Worm (Caenorhabditis elegans) whole organism, L4 larva: ENCODE data around the gene srx-104.

Experiments used
- R02D3.7 ChIP-seq: fragments of 150-350 bp; sonication (generic microtip); optimal IDR thresholded peaks from 3 replicates; lab custom pipeline; 2014; ENCODE audit warnings: missing biosample characterization, missing genetic modification characterization
- ceh-28 ChIP-seq: fragments of 150-350 bp; optimal IDR thresholded peaks from 2 replicates; lab custom pipeline; 2014; ENCODE audit warnings: missing biosample characterization, missing genetic modification reagents, missing genetic modification characterization
- ces-1 ChIP-seq: fragments of 150-350 bp; sonication (generic microtip); optimal IDR thresholded peaks from 4 replicates; lab custom pipeline; 2014; ENCODE audit warnings: missing biosample characterization, missing genetic modification reagents, missing genetic modification characterization
- duxl-1 ChIP-seq: sonication (generic microtip); optimal IDR thresholded peaks from 2 replicates; lab custom pipeline; 2016; ENCODE audit warnings: mild to moderate bottlenecking, missing genetic modification characterization, moderate library complexity, missing compliant biosample characterization; ENCODE audit not compliant: poor library complexity
- hif-1 ChIP-seq, 2 experiments: sonication (generic microtip); optimal IDR thresholded peaks; 2 replicates each; lab custom pipeline; 2016 to 2017; ENCODE audit warnings: missing compliant biosample characterization in 2 of 2, missing genetic modification characterization in 2 of 2, missing genetic modification reagents in 2 of 2, missing genotype in 2 of 2, mild to moderate bottlenecking in 1 of 2
- nhr-11 ChIP-seq: fragments of 150-350 bp; optimal IDR thresholded peaks from 2 replicates; lab custom pipeline; 2014; ENCODE audit warnings: missing biosample characterization, missing genetic modification characterization
- nhr-25 ChIP-seq: sonication (generic microtip); optimal IDR thresholded peaks from 2 replicates; lab custom pipeline; 2017; ENCODE audit warnings: missing genetic modification characterization, mild to moderate bottlenecking, missing compliant biosample characterization, antibody characterized with exemption, moderate library complexity, borderline replicate concordance; ENCODE audit not compliant: insufficient read depth
- nhr-28 ChIP-seq: fragments of 150-350 bp; optimal IDR thresholded peaks from 2 replicates; lab custom pipeline; 2014; ENCODE audit warnings: missing biosample characterization, missing genetic modification characterization
- nhr-76 ChIP-seq: fragments of 150-350 bp; optimal IDR thresholded peaks from 2 replicates; lab custom pipeline; 2014; ENCODE audit warnings: missing biosample characterization, missing genetic modification characterization
- pha-4 ChIP-seq, 2 experiments: fragments of 150-350 bp in 1 of 2; fragments of 200-800 bp in 1 of 2; sonication (Bioruptor generic) in 1 of 2; IDR thresholded peaks in 1 of 2; optimal IDR thresholded peaks in 1 of 2; 2 replicates each; pipeline versions ENCODE4 v1.3.6 to Lab custom; 2014 to 2022; ENCODE audit warnings: missing genetic modification characterization in 2 of 2, missing genetic modification reagents in 2 of 2, missing biosample characterization in 1 of 2, missing compliant biosample characterization in 1 of 2
- snpc-1.2 ChIP-seq: fragments of 200-800 bp; sonication (Bioruptor generic); IDR thresholded peaks from 2 replicates; pipeline ENCODE4 v1.3.6; 2022; ENCODE audit warnings: missing genetic modification reagents, missing genetic modification characterization, missing compliant biosample characterization
- tag-97 ChIP-seq: fragments of 200-800 bp; sonication (Bioruptor generic); IDR thresholded peaks from 2 replicates; pipeline ENCODE4 v1.3.6; 2022; ENCODE audit warnings: missing genetic modification characterization, missing compliant biosample characterization
- unc-130 ChIP-seq: sonication (generic microtip); optimal IDR thresholded peaks from 2 replicates; lab custom pipeline; 2016; ENCODE audit warnings: missing genetic modification reagents, missing genetic modification characterization, missing compliant biosample characterization

DNA sequence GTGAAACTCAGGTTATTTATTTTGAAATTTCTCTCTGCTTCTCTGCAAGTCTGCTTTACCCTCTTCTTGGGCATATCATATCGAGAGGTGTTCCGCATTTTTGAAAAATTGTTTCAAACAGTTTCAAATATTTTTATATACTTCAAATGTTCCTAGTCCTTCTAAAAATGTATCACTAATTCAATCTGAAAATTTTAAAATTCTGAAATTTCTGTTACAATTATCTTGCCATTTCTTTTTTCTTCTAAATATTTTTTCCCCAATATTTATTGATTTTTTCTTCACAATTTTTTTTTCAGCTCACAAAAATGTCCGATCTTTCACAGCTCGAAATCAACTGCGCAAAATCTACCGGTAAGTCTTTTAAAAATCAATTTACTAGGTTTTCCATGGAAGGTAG, 39.7 kb downstream of the srx-104 start, which contains the start of gene F19B10.4:
- no peak for TF ChIP-seq duxl-1
- no peak for TF ChIP-seq ceh-28
- no peak for TF ChIP-seq R02D3.7 (tag; lab: Kevin White, UChicago)
- no peak for TF ChIP-seq pha-4 (GFP tag; IDR thresholded peaks at IDR 0.05; lab: Robert Waterston, UW)
- no peak for TF ChIP-seq pha-4 (tag; optimal IDR thresholded peaks at IDR 0.05; lab: Kevin White, UChicago)
- TF ChIP-seq nhr-28 (tag; lab: Kevin White, UChicago) = no peak
- no peak for TF ChIP-seq unc-130 (GFP tag; lab: Kevin White, UChicago)
- no peak for TF ChIP-seq nhr-76
- TF ChIP-seq tag-97 (GFP tag; lab: Robert Waterston, UW) = no peak
- no peak for TF ChIP-seq hif-1 (tag; optimal IDR thresholded peaks at IDR 0.05; lab: Kevin White, UChicago)
- TF ChIP-seq snpc-1.2 (GFP tag; lab: Robert Waterston, UW) = no peak
- TF ChIP-seq nhr-25 (tag; lab: Kevin White, UChicago) = no peak
- no peak for TF ChIP-seq nhr-11 (tag; lab: Kevin White, UChicago)
- TF ChIP-seq ces-1 (GFP tag; lab: Kevin White, UChicago) = no peak
